Fruit fly (Drosophila melanogaster) whole organism, embryonic: ENCODE measurements around the gene CG18649.
A peak's percentile ranks its signal among the peaks of the same experiment; 100 is the strongest.

Experiments
- CG10209 ChIP-seq: fragments of 200-800 bp; sonication (Bioruptor generic); optimal IDR thresholded peaks from 3 replicates; lab custom pipeline; 2017; ENCODE audit warnings: missing biosample characterization, mild to moderate bottlenecking, missing genetic modification characterization, missing genetic modification reagents
- CG10431 ChIP-seq: fragments of 200-800 bp; sonication (Bioruptor generic); optimal IDR thresholded peaks from 3 replicates; lab custom pipeline; 2018; ENCODE audit warnings: missing biosample characterization, mild to moderate bottlenecking, missing genetic modification characterization
- CG11504 ChIP-seq: fragments of 200-800 bp; sonication (Bioruptor generic); optimal IDR thresholded peaks from 3 replicates; lab custom pipeline; 2019; ENCODE audit warnings: missing biosample characterization, mild to moderate bottlenecking, missing genetic modification characterization, moderate library complexity
- CG13296 ChIP-seq: fragments of 200-800 bp; sonication (Bioruptor generic); optimal IDR thresholded peaks from 3 replicates; lab custom pipeline; 2018; ENCODE audit warnings: missing biosample characterization, mild to moderate bottlenecking, missing genetic modification characterization
- CG13894 ChIP-seq: fragments of 200-800 bp; sonication (Bioruptor generic); optimal IDR thresholded peaks from 3 replicates; lab custom pipeline; 2018; ENCODE audit warnings: missing biosample characterization, mild to moderate bottlenecking, missing genetic modification characterization, moderate library complexity
- CG15073 ChIP-seq: fragments of 200-800 bp; sonication (Bioruptor generic); optimal IDR thresholded peaks from 2 replicates; lab custom pipeline; 2016; ENCODE audit warnings: missing biosample characterization, missing genetic modification characterization
- CG15269 ChIP-seq: fragments of 200-800 bp; sonication (Bioruptor generic); optimal IDR thresholded peaks from 2 replicates; lab custom pipeline; 2018; ENCODE audit warnings: missing biosample characterization, mild to moderate bottlenecking, missing genetic modification characterization, moderate library complexity
- CG1602 ChIP-seq: fragments of 200-800 bp; sonication (Bioruptor generic); optimal IDR thresholded peaks from 3 replicates; lab custom pipeline; 2016; ENCODE audit warnings: missing biosample characterization, missing genetic modification characterization
- CG17186 ChIP-seq: fragments of 200-800 bp; sonication (Bioruptor generic); optimal IDR thresholded peaks from 3 replicates; lab custom pipeline; 2017; ENCODE audit warnings: missing biosample characterization, missing genetic modification reagents, missing genetic modification characterization
- CG17361 ChIP-seq: fragments of 200-800 bp; sonication (Bioruptor generic); IDR thresholded peaks from 3 replicates; pipeline ENCODE4 v1.3.6; 2022; ENCODE audit warnings: missing biosample characterization, missing genetic modification characterization
- CG18262 ChIP-seq: fragments of 200-800 bp; optimal IDR thresholded peaks from 3 replicates; lab custom pipeline; 2019; ENCODE audit warnings: missing biosample characterization, mild to moderate bottlenecking, missing genetic modification characterization, moderate library complexity
- CG18599 ChIP-seq: fragments of 200-800 bp; sonication (Bioruptor generic); optimal IDR thresholded peaks from 3 replicates; lab custom pipeline; 2017; ENCODE audit warnings: missing biosample characterization, missing genetic modification characterization, mild to moderate bottlenecking, moderate library complexity, missing genetic modification reagents
- CG18619 ChIP-seq: fragments of 200-800 bp; sonication (Bioruptor generic); optimal IDR thresholded peaks from 3 replicates; lab custom pipeline; 2017; ENCODE audit warnings: missing biosample characterization, mild to moderate bottlenecking, missing genetic modification characterization
- CG2712 ChIP-seq: fragments of 200-800 bp; optimal IDR thresholded peaks from 3 replicates; lab custom pipeline; 2019; ENCODE audit warnings: missing biosample characterization, mild to moderate bottlenecking, missing genetic modification characterization, moderate library complexity
- CG31441 ChIP-seq: fragments of 200-800 bp; sonication (Bioruptor generic); IDR thresholded peaks from 2 replicates; pipeline ENCODE4 v1.3.6; 2022; ENCODE audit warnings: missing biosample characterization, missing genetic modification characterization
- CG3281 ChIP-seq: fragments of 200-800 bp; sonication (Bioruptor generic); optimal IDR thresholded peaks from 3 replicates; lab custom pipeline; 2017; ENCODE audit warnings: missing biosample characterization, mild to moderate bottlenecking, missing genetic modification characterization
- CG34422 ChIP-seq: fragments of 200-800 bp; sonication (Bioruptor generic); IDR thresholded peaks from 3 replicates; pipeline ENCODE4 v1.3.6; 2022; ENCODE audit warnings: missing biosample characterization, missing genetic modification characterization
- CG4282 ChIP-seq: fragments of 200-800 bp; sonication (Bioruptor generic); optimal IDR thresholded peaks from 2 replicates; lab custom pipeline; 2016; ENCODE audit warnings: missing biosample characterization, missing genetic modification characterization
- CG6854 ChIP-seq: fragments of 200-800 bp; sonication (Bioruptor generic); optimal IDR thresholded peaks from 3 replicates; lab custom pipeline; 2017; ENCODE audit warnings: missing biosample characterization, mild to moderate bottlenecking, missing genetic modification characterization
- CG9437 ChIP-seq: fragments of 200-800 bp; sonication (Bioruptor generic); optimal IDR thresholded peaks from 2 replicates; lab custom pipeline; 2018; ENCODE audit warnings: missing biosample characterization, mild to moderate bottlenecking, missing genetic modification characterization
- D ChIP-seq, 2 experiments: fragments of 200-800 bp in 1 of 2; fragments of >200 bp in 1 of 2; sonication (Bioruptor generic) in 1 of 2; optimal IDR thresholded peaks; 2 replicates in 1 of 2; 3 replicates in 1 of 2; lab custom pipeline; 2017; ENCODE audit warnings: mild to moderate bottlenecking in 1 of 2, missing biosample characterization in 1 of 2, missing genetic modification characterization in 1 of 2, missing genetic modification reagents in 1 of 2
- Dll ChIP-seq: fragments of 200-800 bp; sonication (Bioruptor generic); IDR thresholded peaks from 4 replicates; pipeline ENCODE4 v1.3.6; 2022; ENCODE audit warnings: missing biosample characterization, missing genetic modification characterization; ENCODE audit not compliant: partially characterized antibody
- Fer3 ChIP-seq: fragments of 200-800 bp; sonication (Bioruptor generic); optimal IDR thresholded peaks from 2 replicates; lab custom pipeline; 2018; ENCODE audit warnings: missing biosample characterization, mild to moderate bottlenecking, missing genetic modification characterization, moderate library complexity
- HLH4C ChIP-seq: fragments of 200-800 bp; sonication (Bioruptor generic); IDR thresholded peaks from 3 replicates; pipeline ENCODE4 v1.3.6; 2022; ENCODE audit warnings: missing biosample characterization, missing genetic modification characterization; ENCODE audit not compliant: partially characterized antibody
- Hr51 ChIP-seq, 2 experiments: fragments of 200-800 bp; sonication (Bioruptor generic); optimal IDR thresholded peaks; 2 replicates in 1 of 2; 3 replicates in 1 of 2; lab custom pipeline; 2016 to 2018; ENCODE audit warnings: missing biosample characterization in 2 of 2, missing genetic modification characterization in 2 of 2, mild to moderate bottlenecking in 1 of 2, moderate library complexity in 1 of 2
- Nf-YB ChIP-seq: fragments of 200-800 bp; sonication (Bioruptor generic); optimal IDR thresholded peaks from 3 replicates; lab custom pipeline; 2019; ENCODE audit warnings: missing biosample characterization, mild to moderate bottlenecking, missing genetic modification characterization, moderate library complexity
- Nf-YC ChIP-seq: fragments of 200-800 bp; optimal IDR thresholded peaks from 3 replicates; lab custom pipeline; 2019; ENCODE audit warnings: missing biosample characterization, mild to moderate bottlenecking, missing genetic modification characterization, moderate library complexity
- Six4 ChIP-seq: fragments of 200-800 bp; sonication (Bioruptor generic); optimal IDR thresholded peaks from 2 replicates; lab custom pipeline; 2016; ENCODE audit warnings: missing biosample characterization, missing genetic modification characterization
- Sox100B ChIP-seq: fragments of 200-800 bp; sonication (Bioruptor generic); optimal IDR thresholded peaks from 3 replicates; lab custom pipeline; 2018; ENCODE audit warnings: missing biosample characterization, mild to moderate bottlenecking, missing genetic modification characterization
- Sox102F ChIP-seq: fragments of 200-800 bp; sonication (Bioruptor generic); optimal IDR thresholded peaks from 2 replicates; lab custom pipeline; 2018; ENCODE audit warnings: missing biosample characterization, mild to moderate bottlenecking, missing genetic modification characterization, moderate library complexity
- TFAM ChIP-seq: fragments of 200-800 bp; sonication (Bioruptor generic); optimal IDR thresholded peaks from 2 replicates; lab custom pipeline; 2017; ENCODE audit warnings: missing biosample characterization, missing genetic modification characterization, inconsistent platforms
- ash1 ChIP-seq: fragments of 200-800 bp; sonication (Bioruptor generic); optimal IDR thresholded peaks from 2 replicates; lab custom pipeline; 2018; ENCODE audit warnings: missing biosample characterization, mild to moderate bottlenecking, missing genetic modification characterization
- bbx ChIP-seq: fragments of 200-800 bp; sonication (Bioruptor generic); IDR thresholded peaks from 2 replicates; pipeline ENCODE4 v1.3.6; 2022; ENCODE audit warnings: missing biosample characterization, missing genetic modification characterization; ENCODE audit not compliant: partially characterized antibody
- cg ChIP-seq: fragments of 200-800 bp; sonication (Bioruptor generic); optimal IDR thresholded peaks from 3 replicates; lab custom pipeline; 2019; ENCODE audit warnings: missing biosample characterization, mild to moderate bottlenecking, missing genetic modification characterization, moderate library complexity
- corto ChIP-seq: fragments of 200-800 bp; sonication (Bioruptor generic); optimal IDR thresholded peaks from 2 replicates; lab custom pipeline; 2016; ENCODE audit warnings: missing biosample characterization, mild to moderate bottlenecking, missing genetic modification characterization, moderate library complexity
- dmrt99B ChIP-seq: fragments of 200-800 bp; sonication (Bioruptor generic); optimal IDR thresholded peaks from 2 replicates; lab custom pipeline; 2018; ENCODE audit warnings: missing biosample characterization, mild to moderate bottlenecking, missing genetic modification characterization, moderate library complexity
- exex ChIP-seq: fragments of 200-800 bp; sonication (Bioruptor generic); optimal IDR thresholded peaks from 4 replicates; lab custom pipeline; 2018; ENCODE audit warnings: missing biosample characterization, mild to moderate bottlenecking, missing genetic modification characterization, moderate library complexity
- inv ChIP-seq: fragments of 200-800 bp; sonication (Bioruptor generic); IDR thresholded peaks from 2 replicates; pipeline ENCODE4 v1.3.6; 2022; ENCODE audit warnings: missing biosample characterization, missing genetic modification characterization; ENCODE audit not compliant: partially characterized antibody
- jumu ChIP-seq: fragments of 200-800 bp; sonication (Bioruptor generic); optimal IDR thresholded peaks from 3 replicates; lab custom pipeline; 2016; ENCODE audit warnings: missing biosample characterization, missing genetic modification characterization
- kah ChIP-seq: fragments of 200-800 bp; sonication (Bioruptor generic); optimal IDR thresholded peaks from 2 replicates; lab custom pipeline; 2018; ENCODE audit warnings: missing biosample characterization, mild to moderate bottlenecking, missing genetic modification characterization
- kni ChIP-seq: fragments of 200-800 bp; sonication (Bioruptor generic); optimal IDR thresholded peaks from 3 replicates; lab custom pipeline; 2017; ENCODE audit warnings: mild to moderate bottlenecking, missing biosample characterization, missing genetic modification reagents, missing genetic modification characterization
- nmo ChIP-seq: fragments of 200-800 bp; sonication (Bioruptor generic); optimal IDR thresholded peaks from 2 replicates; lab custom pipeline; 2018; ENCODE audit warnings: missing biosample characterization, mild to moderate bottlenecking, missing genetic modification characterization, moderate library complexity
- phol ChIP-seq: fragments of 200-800 bp; sonication (Bioruptor generic); optimal IDR thresholded peaks from 3 replicates; lab custom pipeline; 2018; ENCODE audit warnings: missing biosample characterization, mild to moderate bottlenecking, missing genetic modification characterization, moderate library complexity
- pita ChIP-seq: fragments of 200-800 bp; sonication (Bioruptor generic); optimal IDR thresholded peaks from 2 replicates; lab custom pipeline; 2017; ENCODE audit warnings: missing biosample characterization, mild to moderate bottlenecking, missing genetic modification characterization
- pnt ChIP-seq: fragments of 200-800 bp; sonication (Bioruptor generic); optimal IDR thresholded peaks from 3 replicates; lab custom pipeline; 2016; ENCODE audit warnings: missing biosample characterization, missing genetic modification characterization
- sens ChIP-seq: fragments of 200-800 bp; sonication (Bioruptor generic); peaks from one replicate; lab custom pipeline; 2016; ENCODE audit warnings: missing biosample characterization, missing genetic modification characterization
- vvl ChIP-seq: fragments of 200-800 bp; sonication (Bioruptor generic); IDR thresholded peaks from 2 replicates; pipeline ENCODE4 v1.3.6; 2022; ENCODE audit warnings: missing biosample characterization, missing genetic modification characterization
- zf30C ChIP-seq: fragments of 200-800 bp; sonication (Bioruptor generic); optimal IDR thresholded peaks from 3 replicates; lab custom pipeline; 2018; ENCODE audit warnings: missing biosample characterization, mild to moderate bottlenecking, missing genetic modification characterization

CG18649 gene

DNA sequence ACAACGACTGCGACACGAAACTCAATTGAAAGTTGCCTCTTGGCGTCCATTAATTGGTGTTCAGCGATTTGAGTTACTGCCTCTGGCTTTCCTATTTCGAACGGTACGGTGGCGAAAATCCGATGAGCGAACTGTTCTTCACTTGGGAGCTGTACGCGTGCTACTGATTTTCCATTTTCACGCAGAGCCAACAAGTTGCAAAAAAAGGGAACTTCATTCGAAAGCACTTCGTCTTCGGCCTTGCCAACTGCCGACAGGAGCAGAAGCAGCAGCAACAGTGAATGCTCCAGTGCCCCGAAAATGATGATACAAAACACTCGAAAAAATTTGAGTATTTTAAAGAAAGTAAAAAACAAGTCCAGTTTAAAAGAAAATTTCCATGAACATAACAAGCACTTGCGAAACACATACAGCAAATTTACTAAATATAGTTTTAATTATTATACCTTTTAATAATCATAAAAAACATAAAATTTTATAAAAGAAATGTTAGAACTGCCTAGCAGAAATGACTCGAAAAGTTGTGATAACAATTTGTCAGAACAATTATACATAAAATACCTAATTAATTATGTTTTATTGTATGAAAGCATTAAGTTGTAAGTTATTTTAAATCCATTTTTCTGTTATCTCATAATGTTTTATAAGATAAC is 19.7 kb downstream of the CG18649 start (continued):
- TF ChIP-seq D (optimal IDR thresholded peaks at IDR 0.05; lab: Kevin White, UChicago) (no peak), D (GFP tag; optimal IDR thresholded peaks at IDR 0.05; lab: Kevin White, UChicago) (peak; percentile 30), Fer3 (tag; lab: Kevin White, UChicago) (peak; percentile 15), CG17361 (GFP tag; lab: Robert Waterston, UW) (peak; percentile 65; the same call in 2 of the 3 replicates), CG18619 (GFP tag; lab: Kevin White, UChicago) (peak; percentile 48), pita (no peak), CG6854 (GFP tag; lab: Kevin White, UChicago) (peak; percentile 45), CG15073 (no peak), inv (GFP tag; lab: Robert Waterston, UW) (no peak), HLH4C (GFP tag; lab: Robert Waterston, UW) (no peak), CG18599 (GFP tag; lab: Kevin White, UChicago) (peak; percentile 82), CG3281 (GFP tag; lab: Kevin White, UChicago) (peak; percentile 63), vvl (no peak), Nf-YC (tag; lab: Kevin White, UChicago) (peak; percentile 30), CG1602 (GFP tag; lab: Kevin White, UChicago) (peak; percentile 15), Six4 (peak; percentile 6), Dll (GFP tag; lab: Robert Waterston, UW) (no peak), TFAM (GFP tag; lab: Kevin White, UChicago) (no peak), zf30C (GFP tag; lab: Kevin White, UChicago) (peak; percentile 46), CG9437 (GFP tag; lab: Kevin White, UChicago) (peak; percentile 40), Sox102F (peak; percentile 38), dmrt99B (tag; lab: Kevin White, UChicago) (peak; percentile 63), CG2712 (tag; lab: Kevin White, UChicago) (peak; percentile 42), Sox100B (GFP tag; lab: Kevin White, UChicago) (peak; percentile 64), CG15269 (peak; percentile 49), CG18262 (tag; lab: Kevin White, UChicago) (peak; percentile 55), CG11504 (peak; percentile 72), pnt (GFP tag; lab: Kevin White, UChicago) (no peak), Nf-YB (GFP tag; lab: Kevin White, UChicago) (peak; percentile 36), exex (tag; lab: Kevin White, UChicago) (peak; percentile 3), nmo (peak; percentile 35), CG13296 (GFP tag; lab: Kevin White, UChicago) (peak; percentile 54), cg (GFP tag; lab: Kevin White, UChicago) (no peak), CG10209 (peak; percentile 45), CG13894 (tag; lab: Kevin White, UChicago) (no peak), CG10431 (GFP tag; lab: Kevin White, UChicago) (no peak), sens (peak; percentile 41), bbx (GFP tag; lab: Robert Waterston, UW) (no peak), CG34422 (no peak), CG4282 (GFP tag; lab: Kevin White, UChicago) (no peak), ash1 (GFP tag; lab: Kevin White, UChicago) (no peak), jumu (GFP tag; lab: Kevin White, UChicago) (no peak), phol (peak; percentile 40), CG31441 (GFP tag; lab: Robert Waterston, UW) (peak; percentile 63), kah (GFP tag; lab: Kevin White, UChicago) (no peak), CG17186 (GFP tag; lab: Kevin White, UChicago) (no peak), Hr51 (GFP tag; optimal IDR thresholded peaks at IDR 0.05; lab: Kevin White, UChicago) (peak in 1 of 2 experiments; percentile 58), kni (GFP tag; lab: Kevin White, UChicago) (no peak), corto (GFP tag; lab: Kevin White, UChicago) (no peak)
